Fruit fly (Drosophila melanogaster) whole organism, embryonic: Measurements from ENCODE around the gene polo.

Experiments used
- Adf1 ChIP-seq: fragments of 200-800 bp; sonication (Bioruptor generic); IDR thresholded peaks from 2 replicates; pipeline ENCODE4 v1.3.6; 2022; ENCODE audit warnings: missing biosample characterization, missing genetic modification characterization
- CG10209 ChIP-seq: fragments of 200-800 bp; sonication (Bioruptor generic); optimal IDR thresholded peaks from 3 replicates; lab custom pipeline; 2017; ENCODE audit warnings: missing biosample characterization, mild to moderate bottlenecking, missing genetic modification characterization, missing genetic modification reagents
- CG11696 ChIP-seq: fragments of 200-800 bp; sonication (Bioruptor generic); IDR thresholded peaks from 2 replicates; pipeline ENCODE4 v1.3.6; 2022; ENCODE audit warnings: missing biosample characterization, missing genetic modification characterization
- CG12391 ChIP-seq: fragments of 200-800 bp; sonication (Bioruptor generic); optimal IDR thresholded peaks from 3 replicates; lab custom pipeline; 2018; ENCODE audit warnings: missing biosample characterization, mild to moderate bottlenecking, missing genetic modification characterization, moderate library complexity
- CG13424 ChIP-seq: fragments of 200-800 bp; sonication (Bioruptor generic); optimal IDR thresholded peaks from 2 replicates; lab custom pipeline; 2019; ENCODE audit warnings: missing biosample characterization, mild to moderate bottlenecking, missing genetic modification characterization, moderate library complexity
- CG13775 ChIP-seq: fragments of 200-800 bp; sonication (Bioruptor generic); optimal IDR thresholded peaks from 3 replicates; lab custom pipeline; 2017; ENCODE audit warnings: missing biosample characterization, mild to moderate bottlenecking, missing genetic modification characterization
- CG13894 ChIP-seq: fragments of 200-800 bp; sonication (Bioruptor generic); optimal IDR thresholded peaks from 3 replicates; lab custom pipeline; 2018; ENCODE audit warnings: missing biosample characterization, mild to moderate bottlenecking, missing genetic modification characterization, moderate library complexity
- CG14014 ChIP-seq: fragments of 200-800 bp; sonication (Bioruptor generic); IDR thresholded peaks from 2 replicates; pipeline ENCODE4 v1.3.6; 2022; ENCODE audit warnings: missing biosample characterization, missing genetic modification characterization
- CG14667 ChIP-seq: fragments of 200-800 bp; sonication (Bioruptor generic); IDR thresholded peaks from 2 replicates; pipeline ENCODE4 v1.3.6; 2022; ENCODE audit warnings: missing biosample characterization, missing genetic modification characterization
- CG1603 ChIP-seq: fragments of 200-800 bp; sonication (Bioruptor generic); optimal IDR thresholded peaks from 2 replicates; lab custom pipeline; 2019; ENCODE audit warnings: missing biosample characterization, mild to moderate bottlenecking, missing genetic modification characterization, moderate library complexity
- CG17802 ChIP-seq: fragments of 200-800 bp; sonication (Bioruptor generic); optimal IDR thresholded peaks from 2 replicates; lab custom pipeline; 2018; ENCODE audit warnings: missing biosample characterization, mild to moderate bottlenecking, missing genetic modification characterization, moderate library complexity
- CG18476 ChIP-seq: fragments of 200-800 bp; sonication (Bioruptor generic); optimal IDR thresholded peaks from 2 replicates; lab custom pipeline; 2016; ENCODE audit warnings: missing biosample characterization, mild to moderate bottlenecking, missing genetic modification characterization
- CG3163 ChIP-seq: fragments of 200-800 bp; sonication (Bioruptor generic); optimal IDR thresholded peaks from 3 replicates; lab custom pipeline; 2016; ENCODE audit warnings: missing biosample characterization, missing genetic modification characterization
- CG32532 ChIP-seq: fragments of 200-800 bp; sonication (Bioruptor generic); IDR thresholded peaks from 2 replicates; pipeline ENCODE4 v1.3.6; 2022; ENCODE audit warnings: missing biosample characterization, missing genetic modification characterization
- CG33557 ChIP-seq: fragments of 200-800 bp; sonication (Bioruptor generic); optimal IDR thresholded peaks from 2 replicates; lab custom pipeline; 2019; ENCODE audit warnings: missing biosample characterization, mild to moderate bottlenecking, missing genetic modification characterization, moderate library complexity
- CG3726 ChIP-seq: fragments of 200-800 bp; sonication (Bioruptor generic); IDR thresholded peaks from 3 replicates; pipeline ENCODE4, ENCODE4 v1.3.6; 2022; ENCODE audit warnings: missing biosample characterization, missing genetic modification characterization
- CG4360 ChIP-seq: fragments of 200-800 bp; sonication (Bioruptor generic); IDR thresholded peaks from 2 replicates; pipeline ENCODE4 v1.3.6; 2022; ENCODE audit warnings: missing biosample characterization, missing genetic modification characterization
- CG43689 ChIP-seq: fragments of 200-800 bp; sonication (Bioruptor generic); IDR thresholded peaks from 2 replicates; pipeline ENCODE4 v1.3.6; 2022; ENCODE audit warnings: missing biosample characterization, missing genetic modification characterization
- CG6854 ChIP-seq: fragments of 200-800 bp; sonication (Bioruptor generic); optimal IDR thresholded peaks from 3 replicates; lab custom pipeline; 2017; ENCODE audit warnings: missing biosample characterization, mild to moderate bottlenecking, missing genetic modification characterization
- CG7357 ChIP-seq: fragments of 200-800 bp; sonication (Bioruptor generic); IDR thresholded peaks from 3 replicates; pipeline ENCODE4 v1.3.6; 2022; ENCODE audit warnings: missing biosample characterization, missing genetic modification characterization
- CG8944 ChIP-seq: fragments of 200-800 bp; sonication (Bioruptor generic); optimal IDR thresholded peaks from 3 replicates; lab custom pipeline; 2016; ENCODE audit warnings: missing biosample characterization, missing genetic modification characterization
- CG9437 ChIP-seq: fragments of 200-800 bp; sonication (Bioruptor generic); optimal IDR thresholded peaks from 2 replicates; lab custom pipeline; 2018; ENCODE audit warnings: missing biosample characterization, mild to moderate bottlenecking, missing genetic modification characterization
- CG9609 ChIP-seq: fragments of 200-800 bp; sonication (Bioruptor generic); optimal IDR thresholded peaks from 3 replicates; lab custom pipeline; 2016; ENCODE audit warnings: missing biosample characterization, missing genetic modification characterization
- CG9932 ChIP-seq: fragments of 200-800 bp; sonication (Bioruptor generic); IDR thresholded peaks from 2 replicates; pipeline ENCODE4 v1.3.6; 2022; ENCODE audit warnings: missing biosample characterization, missing genetic modification characterization
- CkIIα-i1 ChIP-seq: fragments of 200-800 bp; sonication (Bioruptor generic); IDR thresholded peaks from 2 replicates; pipeline ENCODE4 v1.3.6; 2022; ENCODE audit warnings: missing biosample characterization, missing genetic modification characterization
- Dbx ChIP-seq: fragments of 200-800 bp; sonication (Bioruptor generic); IDR thresholded peaks from 3 replicates; pipeline ENCODE4 v1.3.6; 2022; ENCODE audit warnings: missing biosample characterization, missing genetic modification characterization
- Ets65A ChIP-seq: fragments of 200-800 bp; sonication (Bioruptor generic); peaks from one replicate; lab custom pipeline; 2016; ENCODE audit warnings: missing biosample characterization, missing genetic modification characterization
- Fer2 ChIP-seq: fragments of 200-800 bp; sonication (Bioruptor generic); optimal IDR thresholded peaks from 2 replicates; lab custom pipeline; 2018; ENCODE audit warnings: missing biosample characterization, mild to moderate bottlenecking, missing genetic modification characterization, moderate library complexity
- Hmx ChIP-seq: fragments of 200-800 bp; sonication (Bioruptor generic); optimal IDR thresholded peaks from 2 replicates; lab custom pipeline; 2016; ENCODE audit warnings: missing biosample characterization, missing genetic modification characterization
- Hsf ChIP-seq: fragments of 200-800 bp; sonication (Bioruptor generic); optimal IDR thresholded peaks from 3 replicates; lab custom pipeline; 2016; ENCODE audit warnings: missing biosample characterization, missing genetic modification characterization
- Lpt ChIP-seq: fragments of >200 bp; optimal IDR thresholded peaks from 2 replicates; lab custom pipeline; 2018; ENCODE audit warnings: missing biosample characterization, missing genetic modification characterization
- MESR4 ChIP-seq: fragments of 200-800 bp; sonication (Bioruptor generic); optimal IDR thresholded peaks from 2 replicates; lab custom pipeline; 2018; ENCODE audit warnings: missing biosample characterization, mild to moderate bottlenecking, missing genetic modification characterization, moderate library complexity
- YL-1 ChIP-seq: fragments of 200-800 bp; sonication (Bioruptor generic); optimal IDR thresholded peaks from 3 replicates; lab custom pipeline; 2017; ENCODE audit warnings: missing biosample characterization, mild to moderate bottlenecking, missing genetic modification characterization
- ash1 ChIP-seq: fragments of 200-800 bp; sonication (Bioruptor generic); optimal IDR thresholded peaks from 2 replicates; lab custom pipeline; 2018; ENCODE audit warnings: missing biosample characterization, mild to moderate bottlenecking, missing genetic modification characterization
- btn ChIP-seq: fragments of 200-800 bp; sonication (Bioruptor generic); optimal IDR thresholded peaks from 2 replicates; lab custom pipeline; 2016; ENCODE audit warnings: missing biosample characterization, missing genetic modification characterization
- chinmo ChIP-seq: fragments of 200-800 bp; sonication (Bioruptor generic); IDR thresholded peaks from 4 replicates; pipeline ENCODE4 v1.3.6; 2022; ENCODE audit warnings: missing biosample characterization, missing genetic modification characterization; ENCODE audit not compliant: partially characterized antibody
- dmrt99B ChIP-seq: fragments of 200-800 bp; sonication (Bioruptor generic); optimal IDR thresholded peaks from 2 replicates; lab custom pipeline; 2018; ENCODE audit warnings: missing biosample characterization, mild to moderate bottlenecking, missing genetic modification characterization, moderate library complexity
- ems ChIP-seq: fragments of 200-800 bp; sonication (Bioruptor generic); optimal IDR thresholded peaks from 3 replicates; lab custom pipeline; 2016; ENCODE audit warnings: missing biosample characterization, missing genetic modification characterization
- fd3F ChIP-seq: fragments of 200-800 bp; sonication (Bioruptor generic); optimal IDR thresholded peaks from 2 replicates; lab custom pipeline; 2018; ENCODE audit warnings: missing biosample characterization, mild to moderate bottlenecking, missing genetic modification characterization, moderate library complexity
- gcm2 ChIP-seq: fragments of 200-800 bp; sonication (Bioruptor generic); optimal IDR thresholded peaks from 2 replicates; lab custom pipeline; 2016; ENCODE audit warnings: missing biosample characterization, missing genetic modification characterization
- gfzf ChIP-seq: fragments of 200-800 bp; sonication (Bioruptor generic); optimal IDR thresholded peaks from 2 replicates; lab custom pipeline; 2016; ENCODE audit warnings: missing biosample characterization, mild to moderate bottlenecking, missing genetic modification characterization, moderate library complexity
- lilli ChIP-seq: fragments of 200-800 bp; sonication (Bioruptor generic); optimal IDR thresholded peaks from 3 replicates; lab custom pipeline; 2016; ENCODE audit warnings: missing biosample characterization, missing genetic modification characterization
- maf-S ChIP-seq: fragments of 200-800 bp; sonication (Bioruptor generic); optimal IDR thresholded peaks from 2 replicates; lab custom pipeline; 2016; ENCODE audit warnings: missing biosample characterization, missing genetic modification characterization
- pzg ChIP-seq: fragments of 200-800 bp; sonication (Bioruptor generic); optimal IDR thresholded peaks from 3 replicates; lab custom pipeline; 2018; ENCODE audit warnings: missing biosample characterization, mild to moderate bottlenecking, missing genetic modification characterization, moderate library complexity
- ro ChIP-seq: fragments of 200-800 bp; sonication (Bioruptor generic); IDR thresholded peaks from 2 replicates; pipeline ENCODE4 v1.3.6; 2022; ENCODE audit warnings: missing biosample characterization, missing genetic modification characterization
- sd ChIP-seq: fragments of 200-800 bp; sonication (Bioruptor generic); optimal IDR thresholded peaks from 3 replicates; lab custom pipeline; 2018; ENCODE audit warnings: missing biosample characterization, mild to moderate bottlenecking, missing genetic modification characterization, moderate library complexity
- tx ChIP-seq: fragments of 200-800 bp; sonication (Bioruptor generic); optimal IDR thresholded peaks from 2 replicates; lab custom pipeline; 2016; ENCODE audit warnings: missing biosample characterization, missing genetic modification characterization
- unc-4 ChIP-seq: fragments of 200-800 bp; sonication (Bioruptor generic); IDR thresholded peaks from 2 replicates; pipeline ENCODE4 v1.3.6; 2022; ENCODE audit warnings: missing biosample characterization, missing genetic modification characterization; ENCODE audit not compliant: partially characterized antibody
- vfl ChIP-seq: fragments of 200-800 bp; sonication (Bioruptor generic); optimal IDR thresholded peaks from 2 replicates; lab custom pipeline; 2016; ENCODE audit warnings: missing biosample characterization, missing genetic modification characterization
- zen ChIP-seq: fragments of 200-800 bp; sonication (Bioruptor generic); optimal IDR thresholded peaks from 3 replicates; lab custom pipeline; 2018; ENCODE audit warnings: missing biosample characterization, mild to moderate bottlenecking, missing genetic modification characterization, moderate library complexity

Gene polo

dm6 chr3L:20302081-20302630 lies 7.3 kb upstream of the polo start, which contains the start of gene Pex23 (continued):
- peak; percentile 60 for TF ChIP-seq CG13894 (tag; lab: Kevin White, UChicago)
- no peak for TF ChIP-seq ash1 (GFP tag; lab: Kevin White, UChicago)
- peak; percentile 80 for TF ChIP-seq Hsf (GFP tag; lab: Kevin White, UChicago)
- peak; percentile 94; the same call in 2 of the 4 replicates for TF ChIP-seq chinmo (GFP tag; lab: Robert Waterston, UW)
- TF ChIP-seq CG9609 (GFP tag; lab: Kevin White, UChicago), result peak; percentile 70
- TF ChIP-seq CG13424 (tag; lab: Kevin White, UChicago), result peak; percentile 84
- TF ChIP-seq CkIIα-i1 (GFP tag; lab: Robert Waterston, UW), result 0 out of 2 replicates have a peak, but pooled peaks have one; percentile 6
- peak; percentile 83 for TF ChIP-seq CG4360
- peak; percentile 60 for TF ChIP-seq Fer2
- TF ChIP-seq CG17802, result peak; percentile 68
- TF ChIP-seq CG12391, result peak; percentile 90
- TF ChIP-seq Hmx (GFP tag; lab: Kevin White, UChicago), result peak; percentile 14
- TF ChIP-seq unc-4 (GFP tag; lab: Robert Waterston, UW), result peak; percentile 99
- peak; percentile 87 for TF ChIP-seq CG32532 (GFP tag; lab: Robert Waterston, UW)
- peak; percentile 20; the same call in 1 of the 2 replicates for TF ChIP-seq CG11696 (GFP tag; lab: Robert Waterston, UW)
- peak; percentile 29 for TF ChIP-seq gfzf
- TF ChIP-seq Ets65A (GFP tag; lab: Kevin White, UChicago), result peak; percentile 96
- TF ChIP-seq CG18476, result peak; percentile 72
- TF ChIP-seq CG3163, result peak; percentile 2
- 0 out of 3 replicates have a peak, but pooled peaks have one; percentile 53 for TF ChIP-seq CG3726 (GFP tag; lab: Robert Waterston, UW)
- peak; percentile 47; the same call in 1 of the 2 replicates for TF ChIP-seq ro (GFP tag; lab: Robert Waterston, UW)
- peak; percentile 71 for TF ChIP-seq MESR4 (GFP tag; lab: Kevin White, UChicago)
- TF ChIP-seq CG7357, result peak; percentile 95
- peak; percentile 73 for TF ChIP-seq CG10209
- TF ChIP-seq fd3F (GFP tag; lab: Kevin White, UChicago), result peak; percentile 67
- no peak for TF ChIP-seq CG6854 (GFP tag; lab: Kevin White, UChicago)
- TF ChIP-seq zen (tag; lab: Kevin White, UChicago), result peak; percentile 81
- TF ChIP-seq CG14014 (GFP tag; lab: Robert Waterston, UW), result peak; percentile 80
- TF ChIP-seq CG9932 (GFP tag; lab: Robert Waterston, UW), result peak; percentile 93
- peak; percentile 79 for TF ChIP-seq Dbx
- TF ChIP-seq dmrt99B (tag; lab: Kevin White, UChicago), result no peak
- peak; percentile 89 for TF ChIP-seq YL-1
- peak; percentile 59 for TF ChIP-seq tx (GFP tag; lab: Kevin White, UChicago)
- no peak for TF ChIP-seq sd (tag; lab: Kevin White, UChicago)
- peak; percentile 58 for TF ChIP-seq CG1603 (tag; lab: Kevin White, UChicago)
- TF ChIP-seq btn (GFP tag; lab: Kevin White, UChicago), result no peak
- no peak for TF ChIP-seq Lpt (GFP tag; lab: Kevin White, UChicago)
- TF ChIP-seq CG13775 (GFP tag; lab: Kevin White, UChicago), result peak; percentile 86
- peak; percentile 60 for TF ChIP-seq CG9437
- peak; percentile 77 for TF ChIP-seq CG14667 (GFP tag; lab: Robert Waterston, UW)
- peak; percentile 45 for TF ChIP-seq maf-S (GFP tag; lab: Kevin White, UChicago)
- TF ChIP-seq Adf1 (GFP tag; lab: Robert Waterston, UW), result peak; percentile 46
- TF ChIP-seq CG33557 (GFP tag; lab: Kevin White, UChicago), result peak; percentile 45
- TF ChIP-seq ems (GFP tag; lab: Kevin White, UChicago), result peak; percentile 71
- peak; percentile 89 for TF ChIP-seq lilli (GFP tag; lab: Kevin White, UChicago)
- peak; percentile 67 for TF ChIP-seq CG8944
- peak; percentile 81 for TF ChIP-seq pzg (GFP tag; lab: Kevin White, UChicago)
- TF ChIP-seq CG43689 (GFP tag; lab: Robert Waterston, UW), result 0 out of 2 replicates have a peak, but pooled peaks have one; percentile 16
- no peak for TF ChIP-seq gcm2 (GFP tag; lab: Kevin White, UChicago)
- TF ChIP-seq vfl, result peak; percentile 65
